Fruit fly (Drosophila melanogaster) whole organism, embryonic: Measurements from ENCODE around the gene krz.

Experiments
- Antp ChIP-seq: fragments of 200-800 bp; sonication (Bioruptor generic); optimal IDR thresholded peaks from 3 replicates; lab custom pipeline; 2016; ENCODE audit warnings: missing biosample characterization, missing genetic modification characterization
- Atf3 ChIP-seq: fragments of 200-800 bp; sonication (Bioruptor generic); optimal IDR thresholded peaks from 3 replicates; lab custom pipeline; 2016; ENCODE audit warnings: missing biosample characterization, missing genetic modification characterization
- CG12299 ChIP-seq: fragments of 200-800 bp; sonication (Bioruptor generic); optimal IDR thresholded peaks from 2 replicates; lab custom pipeline; 2018; ENCODE audit warnings: missing biosample characterization, mild to moderate bottlenecking, missing genetic modification characterization
- CG13624 ChIP-seq: fragments of 200-800 bp; sonication (Bioruptor generic); optimal IDR thresholded peaks from 2 replicates; lab custom pipeline; 2016; ENCODE audit warnings: missing biosample characterization, missing genetic modification characterization
- CG15696 ChIP-seq: fragments of 200-800 bp; sonication (Bioruptor generic); optimal IDR thresholded peaks from 2 replicates; lab custom pipeline; 2019; ENCODE audit warnings: missing biosample characterization, mild to moderate bottlenecking, missing genetic modification characterization, moderate library complexity
- CG17328 ChIP-seq: fragments of 200-800 bp; sonication (Bioruptor generic); IDR thresholded peaks from 2 replicates; pipeline ENCODE4 v1.3.6; 2022; ENCODE audit warnings: missing biosample characterization, missing genetic modification characterization
- CG17361 ChIP-seq: fragments of 200-800 bp; sonication (Bioruptor generic); IDR thresholded peaks from 3 replicates; pipeline ENCODE4 v1.3.6; 2022; ENCODE audit warnings: missing biosample characterization, missing genetic modification characterization
- CG17385 ChIP-seq: fragments of 200-800 bp; sonication (Bioruptor generic); optimal IDR thresholded peaks from 3 replicates; lab custom pipeline; 2018; ENCODE audit warnings: missing biosample characterization, mild to moderate bottlenecking, missing genetic modification characterization
- CG17829 ChIP-seq: fragments of 200-800 bp; optimal IDR thresholded peaks from 2 replicates; lab custom pipeline; 2019; ENCODE audit warnings: missing biosample characterization, mild to moderate bottlenecking, missing genetic modification characterization, moderate library complexity
- CG6689 ChIP-seq: fragments of 200-800 bp; sonication (Bioruptor generic); IDR thresholded peaks from 2 replicates; pipeline ENCODE4 v1.3.6; 2022; ENCODE audit warnings: missing biosample characterization, missing genetic modification characterization
- CG6765 ChIP-seq: fragments of 200-800 bp; sonication (Bioruptor generic); optimal IDR thresholded peaks from 3 replicates; lab custom pipeline; 2017; ENCODE audit warnings: missing biosample characterization, mild to moderate bottlenecking, missing genetic modification characterization
- CG7357 ChIP-seq: fragments of 200-800 bp; sonication (Bioruptor generic); IDR thresholded peaks from 3 replicates; pipeline ENCODE4 v1.3.6; 2022; ENCODE audit warnings: missing biosample characterization, missing genetic modification characterization
- CG7745 ChIP-seq: fragments of 200-800 bp; sonication (Bioruptor generic); optimal IDR thresholded peaks from 2 replicates; lab custom pipeline; 2018; ENCODE audit warnings: missing biosample characterization, mild to moderate bottlenecking, missing genetic modification characterization, moderate library complexity
- CG7786 ChIP-seq: fragments of 200-800 bp; sonication (Bioruptor generic); optimal IDR thresholded peaks from 2 replicates; lab custom pipeline; 2016; ENCODE audit warnings: missing biosample characterization, missing genetic modification characterization
- CG9437 ChIP-seq: fragments of 200-800 bp; sonication (Bioruptor generic); optimal IDR thresholded peaks from 2 replicates; lab custom pipeline; 2018; ENCODE audit warnings: missing biosample characterization, mild to moderate bottlenecking, missing genetic modification characterization
- D ChIP-seq, 2 experiments: fragments of 200-800 bp in 1 of 2; fragments of >200 bp in 1 of 2; sonication (Bioruptor generic) in 1 of 2; optimal IDR thresholded peaks; 2 replicates in 1 of 2; 3 replicates in 1 of 2; lab custom pipeline; 2017; ENCODE audit warnings: mild to moderate bottlenecking in 1 of 2, missing biosample characterization in 1 of 2, missing genetic modification characterization in 1 of 2, missing genetic modification reagents in 1 of 2
- D19A ChIP-seq: fragments of 200-800 bp; optimal IDR thresholded peaks from 3 replicates; lab custom pipeline; 2019; ENCODE audit warnings: missing biosample characterization, mild to moderate bottlenecking, missing genetic modification characterization, moderate library complexity
- ERR ChIP-seq: fragments of 200-800 bp; sonication (Bioruptor generic); optimal IDR thresholded peaks from 2 replicates; lab custom pipeline; 2016; ENCODE audit warnings: missing biosample characterization, missing genetic modification characterization
- Fer3 ChIP-seq: fragments of 200-800 bp; sonication (Bioruptor generic); optimal IDR thresholded peaks from 2 replicates; lab custom pipeline; 2018; ENCODE audit warnings: missing biosample characterization, mild to moderate bottlenecking, missing genetic modification characterization, moderate library complexity
- Gug ChIP-seq: fragments of 200-800 bp; sonication (Bioruptor generic); IDR thresholded peaks from 4 replicates; pipeline ENCODE4 v1.3.6; 2022; ENCODE audit warnings: missing biosample characterization, missing genetic modification characterization
- HLH4C ChIP-seq: fragments of 200-800 bp; sonication (Bioruptor generic); IDR thresholded peaks from 3 replicates; pipeline ENCODE4 v1.3.6; 2022; ENCODE audit warnings: missing biosample characterization, missing genetic modification characterization; ENCODE audit not compliant: partially characterized antibody
- Hr51 ChIP-seq, 2 experiments: fragments of 200-800 bp; sonication (Bioruptor generic); optimal IDR thresholded peaks; 2 replicates in 1 of 2; 3 replicates in 1 of 2; lab custom pipeline; 2016 to 2018; ENCODE audit warnings: missing biosample characterization in 2 of 2, missing genetic modification characterization in 2 of 2, mild to moderate bottlenecking in 1 of 2, moderate library complexity in 1 of 2
- Kr ChIP-seq: fragments of 200-800 bp; sonication (Bioruptor generic); optimal IDR thresholded peaks from 2 replicates; lab custom pipeline; 2017; ENCODE audit warnings: missing biosample characterization, mild to moderate bottlenecking, missing genetic modification characterization
- Lim3 ChIP-seq: fragments of 200-800 bp; sonication (Bioruptor generic); IDR thresholded peaks from 2 replicates; pipeline ENCODE4 v1.3.6; 2022; ENCODE audit warnings: missing biosample characterization, missing genetic modification characterization
- Med ChIP-seq: fragments of 200-800 bp; sonication (Bioruptor generic); peaks from one replicate; lab custom pipeline; 2016; ENCODE audit warnings: missing biosample characterization, missing genetic modification characterization, mild to moderate bottlenecking, inconsistent platforms, moderate library complexity
- NK7.1 ChIP-seq: fragments of 200-800 bp; sonication (Bioruptor generic); optimal IDR thresholded peaks from 3 replicates; lab custom pipeline; 2016; ENCODE audit warnings: missing biosample characterization, missing genetic modification characterization
- PHDP ChIP-seq: fragments of 200-800 bp; sonication (Bioruptor generic); optimal IDR thresholded peaks from 3 replicates; lab custom pipeline; 2018; ENCODE audit warnings: missing biosample characterization, mild to moderate bottlenecking, missing genetic modification characterization, moderate library complexity
- Pdp1 ChIP-seq, 2 experiments: fragments of 200-800 bp; sonication (Bioruptor generic); optimal IDR thresholded peaks; 3 replicates each; lab custom pipeline; 2016; ENCODE audit warnings: missing biosample characterization in 2 of 2, missing genetic modification characterization in 2 of 2, mild to moderate bottlenecking in 1 of 2, moderate library complexity in 1 of 2
- Sox100B ChIP-seq: fragments of 200-800 bp; sonication (Bioruptor generic); optimal IDR thresholded peaks from 3 replicates; lab custom pipeline; 2018; ENCODE audit warnings: missing biosample characterization, mild to moderate bottlenecking, missing genetic modification characterization
- Sry-δ ChIP-seq: fragments of 200-800 bp; sonication (Bioruptor generic); optimal IDR thresholded peaks from 2 replicates; lab custom pipeline; 2016; ENCODE audit warnings: missing biosample characterization, missing genetic modification characterization
- al ChIP-seq: fragments of 200-800 bp; sonication (Bioruptor generic); IDR thresholded peaks from 2 replicates; pipeline ENCODE4 v1.3.6; 2022; ENCODE audit warnings: missing biosample characterization, missing genetic modification characterization
- bbx ChIP-seq: fragments of 200-800 bp; sonication (Bioruptor generic); IDR thresholded peaks from 2 replicates; pipeline ENCODE4 v1.3.6; 2022; ENCODE audit warnings: missing biosample characterization, missing genetic modification characterization; ENCODE audit not compliant: partially characterized antibody
- bowl ChIP-seq: fragments of 200-800 bp; sonication (Bioruptor generic); IDR thresholded peaks from 2 replicates; pipeline ENCODE4 v1.3.6; 2022; ENCODE audit warnings: missing biosample characterization, missing genetic modification characterization
- chinmo ChIP-seq: fragments of 200-800 bp; sonication (Bioruptor generic); IDR thresholded peaks from 4 replicates; pipeline ENCODE4 v1.3.6; 2022; ENCODE audit warnings: missing biosample characterization, missing genetic modification characterization; ENCODE audit not compliant: partially characterized antibody
- chn ChIP-seq: fragments of 200-800 bp; sonication (Bioruptor generic); optimal IDR thresholded peaks from 2 replicates; lab custom pipeline; 2016; ENCODE audit warnings: missing biosample characterization, missing genetic modification characterization
- dpn ChIP-seq, 2 experiments: fragments of 200-800 bp; sonication (Bioruptor generic); optimal IDR thresholded peaks; 3 replicates each; lab custom pipeline; 2016; ENCODE audit warnings: missing biosample characterization in 2 of 2, missing genetic modification characterization in 2 of 2
- fu2 ChIP-seq: fragments of 200-800 bp; sonication (Bioruptor generic); optimal IDR thresholded peaks from 2 replicates; lab custom pipeline; 2016; ENCODE audit warnings: missing biosample characterization, missing genetic modification characterization
- gfzf ChIP-seq: fragments of 200-800 bp; sonication (Bioruptor generic); optimal IDR thresholded peaks from 2 replicates; lab custom pipeline; 2016; ENCODE audit warnings: missing biosample characterization, mild to moderate bottlenecking, missing genetic modification characterization, moderate library complexity
- gt ChIP-seq: fragments of 200-800 bp; sonication (Bioruptor generic); IDR thresholded peaks from 2 replicates; pipeline ENCODE4 v1.3.6; 2022; ENCODE audit warnings: missing biosample characterization, missing genetic modification characterization
- insv ChIP-seq, 2 experiments: fragments of 200-800 bp; sonication (Bioruptor generic); optimal IDR thresholded peaks; 3 replicates each; lab custom pipeline; 2016 to 2018; ENCODE audit warnings: missing biosample characterization in 2 of 2, missing genetic modification characterization in 2 of 2
- lilli ChIP-seq: fragments of 200-800 bp; sonication (Bioruptor generic); optimal IDR thresholded peaks from 3 replicates; lab custom pipeline; 2016; ENCODE audit warnings: missing biosample characterization, missing genetic modification characterization
- lola ChIP-seq, 3 experiments: fragments of >200 bp in 2 of 3; fragments of 200-800 bp in 1 of 3; sonication (Bioruptor generic) in 1 of 3; optimal IDR thresholded peaks; 2 replicates each; lab custom pipeline; 2017 to 2019; ENCODE audit warnings: missing biosample characterization in 3 of 3, missing genetic modification characterization in 3 of 3, mild to moderate bottlenecking in 1 of 3, moderate library complexity in 1 of 3
- maf-S ChIP-seq: fragments of 200-800 bp; sonication (Bioruptor generic); optimal IDR thresholded peaks from 2 replicates; lab custom pipeline; 2016; ENCODE audit warnings: missing biosample characterization, missing genetic modification characterization
- nmo ChIP-seq: fragments of 200-800 bp; sonication (Bioruptor generic); optimal IDR thresholded peaks from 2 replicates; lab custom pipeline; 2018; ENCODE audit warnings: missing biosample characterization, mild to moderate bottlenecking, missing genetic modification characterization, moderate library complexity
- pan ChIP-seq, 4 experiments: fragments of >200 bp in 3 of 4; fragments of 200-800 bp in 1 of 4; sonication (Bioruptor generic) in 1 of 4; optimal IDR thresholded peaks in 3 of 4; IDR thresholded peaks in 1 of 4; 2 replicates each; pipeline versions ENCODE4 v1.3.6 to Lab custom; 2017 to 2022; ENCODE audit warnings: missing biosample characterization in 2 of 4, missing genetic modification characterization in 2 of 4, mixed read lengths in 1 of 4
- tx ChIP-seq: fragments of 200-800 bp; sonication (Bioruptor generic); optimal IDR thresholded peaks from 2 replicates; lab custom pipeline; 2016; ENCODE audit warnings: missing biosample characterization, missing genetic modification characterization
- unc-4 ChIP-seq: fragments of 200-800 bp; sonication (Bioruptor generic); IDR thresholded peaks from 2 replicates; pipeline ENCODE4 v1.3.6; 2022; ENCODE audit warnings: missing biosample characterization, missing genetic modification characterization; ENCODE audit not compliant: partially characterized antibody

krz gene

dm6 chr3R:32051782-32052503 is at the start of gene krz, which contains the start of gene mod (continued):
- no peak for TF ChIP-seq NK7.1 (GFP tag; lab: Kevin White, UChicago)
- TF ChIP-seq pan (optimal IDR thresholded peaks at IDR 0.05; lab: Kevin White, UChicago) = no peak
- peak in 1 of 2 experiments; percentile 8 for TF ChIP-seq pan (GFP tag; optimal IDR thresholded peaks at IDR 0.05 in 1 of 2, IDR thresholded peaks at IDR 0.05 in 1 of 2)
- TF ChIP-seq PHDP = peak; percentile 2
- no peak for TF ChIP-seq CG15696
- TF ChIP-seq nmo (GFP tag; lab: Kevin White, UChicago) = peak; percentile 25
- TF ChIP-seq bbx = 0 out of 2 replicates have a peak, but pooled peaks have one; percentile 13
- TF ChIP-seq CG17829 = peak; percentile 27
- no peak for TF ChIP-seq insv (GFP tag; optimal IDR thresholded peaks at IDR 0.05; lab: Kevin White, UChicago)
- TF ChIP-seq al (GFP tag; lab: Robert Waterston, UW) = no peak
- peak; percentile 28 to 40 for TF ChIP-seq Pdp1 (GFP tag; optimal IDR thresholded peaks at IDR 0.05; lab: Kevin White, UChicago)
- no peak for TF ChIP-seq CG12299 (tag; lab: Kevin White, UChicago)
- TF ChIP-seq Hr51 (GFP tag; optimal IDR thresholded peaks at IDR 0.05; lab: Kevin White, UChicago) = peak in 1 of 2 experiments; percentile 3
- peak; percentile 24 for TF ChIP-seq CG17385 (GFP tag; lab: Kevin White, UChicago)
- TF ChIP-seq lilli = peak; percentile 36
- TF ChIP-seq bowl (GFP tag; lab: Robert Waterston, UW) = no peak
- peak; percentile 9 for TF ChIP-seq CG9437 (GFP tag; lab: Kevin White, UChicago)
- TF ChIP-seq chn (GFP tag; lab: Kevin White, UChicago) = peak; percentile 11
- no peak for TF ChIP-seq Sox100B (GFP tag; lab: Kevin White, UChicago)
- no peak for TF ChIP-seq D (optimal IDR thresholded peaks at IDR 0.05; lab: Kevin White, UChicago)
- TF ChIP-seq D (GFP tag; optimal IDR thresholded peaks at IDR 0.05; lab: Kevin White, UChicago) = peak; percentile 0
- TF ChIP-seq chinmo (GFP tag; lab: Robert Waterston, UW) = 0 out of 4 replicates have a peak, but pooled peaks have one; percentile 46
- TF ChIP-seq CG7357 = peak; percentile 84
- peak; percentile 46 for TF ChIP-seq tx (GFP tag; lab: Kevin White, UChicago)
- TF ChIP-seq CG6765 (GFP tag; lab: Kevin White, UChicago) = no peak
- peak; percentile 32 for TF ChIP-seq Fer3
- TF ChIP-seq lola (GFP tag; optimal IDR thresholded peaks at IDR 0.05; lab: Kevin White, UChicago) = peak in 2 of 3 experiments; percentile 26 to 93
- TF ChIP-seq Lim3 = no peak
- peak; percentile 2 for TF ChIP-seq Sry-δ (GFP tag; lab: Kevin White, UChicago)
- TF ChIP-seq ERR (GFP tag; lab: Kevin White, UChicago) = no peak
- TF ChIP-seq unc-4 (GFP tag; lab: Robert Waterston, UW) = no peak; the same call in 1 of the 2 replicates
- TF ChIP-seq CG17328 (GFP tag; lab: Robert Waterston, UW) = peak; percentile 35; the same call in 1 of the 2 replicates
- TF ChIP-seq dpn (GFP tag; optimal IDR thresholded peaks at IDR 0.05; lab: Kevin White, UChicago) = peak in 1 of 2 experiments; percentile 20
- TF ChIP-seq Med (GFP tag; lab: Kevin White, UChicago) = peak; percentile 93
- peak; percentile 13 for TF ChIP-seq fu2
- TF ChIP-seq Kr (GFP tag; lab: Kevin White, UChicago) = no peak
- TF ChIP-seq Antp (GFP tag; lab: Kevin White, UChicago) = peak; percentile 20
- peak; percentile 39 for TF ChIP-seq CG7786 (GFP tag; lab: Kevin White, UChicago)
- TF ChIP-seq CG7745 (tag; lab: Kevin White, UChicago) = no peak
- no peak for TF ChIP-seq D19A (tag; lab: Kevin White, UChicago)
- peak; percentile 56 for TF ChIP-seq gfzf (GFP tag; lab: Kevin White, UChicago)
- TF ChIP-seq CG17361 = peak; percentile 79; the same call in 2 of the 3 replicates
- 0 out of 3 replicates have a peak, but pooled peaks have one; percentile 7 for TF ChIP-seq HLH4C (GFP tag; lab: Robert Waterston, UW)
- TF ChIP-seq maf-S (GFP tag; lab: Kevin White, UChicago) = peak; percentile 25
- TF ChIP-seq CG6689 = no peak
- no peak for TF ChIP-seq Atf3
- TF ChIP-seq Gug (GFP tag; lab: Robert Waterston, UW) = peak; percentile 24; the same call in 1 of the 4 replicates
- peak; percentile 44 for TF ChIP-seq CG13624 (GFP tag; lab: Kevin White, UChicago)
- no peak for TF ChIP-seq gt
